Worm (Caenorhabditis elegans) whole organism, L4 larva: Measurements from ENCODE around the gene Y54H5A.2.

ENCODE experiments used
- ceh-20 ChIP-seq: fragments of 200-800 bp; sonication (Bioruptor generic); IDR thresholded peaks from 2 replicates; pipeline ENCODE4 v1.3.6; 2022; ENCODE audit warnings: missing genetic modification reagents, missing genetic modification characterization, missing compliant biosample characterization
- mdl-1 ChIP-seq, 2 experiments: fragments of 150-350 bp in 1 of 2; sonication (generic microtip) in 1 of 2; optimal IDR thresholded peaks; 2 replicates each; lab custom pipeline; 2014 to 2017; ENCODE audit warnings: missing biosample characterization in 2 of 2, missing genetic modification characterization in 2 of 2
- nhr-77 ChIP-seq: fragments of 150-350 bp; optimal IDR thresholded peaks from 2 replicates; lab custom pipeline; 2014; ENCODE audit warnings: missing biosample characterization, missing genetic modification characterization

ce11 chrIII:5136033-5136597, 13.3 kb downstream of the Y54H5A.2 start, which contains the start of gene tbx-2:
- TF ChIP-seq ceh-20 (GFP tag; lab: Robert Waterston, UW) = no peak
- TF ChIP-seq mdl-1 (tag; optimal IDR thresholded peaks at IDR 0.05; lab: Kevin White, UChicago) = peak in 1 of 2 experiments; percentile 13
- TF ChIP-seq nhr-77 (tag; lab: Kevin White, UChicago) = no peak
